Fruit fly (Drosophila melanogaster) whole organism, embryonic: ENCODE data around the gene asl.
A peak's percentile ranks its signal among the peaks of the same experiment; 100 is the strongest.

Experiments
- Awh ChIP-seq: fragments of 200-800 bp; sonication (Bioruptor generic); IDR thresholded peaks from 2 replicates; pipeline ENCODE4, ENCODE4 v1.3.6; 2022; ENCODE audit warnings: missing biosample characterization, missing genetic modification characterization
- Bdp1 ChIP-seq: fragments of 200-800 bp; sonication (Bioruptor generic); optimal IDR thresholded peaks from 3 replicates; lab custom pipeline; 2016; ENCODE audit warnings: missing biosample characterization, missing genetic modification characterization
- Bgb ChIP-seq: fragments of 200-800 bp; sonication (Bioruptor generic); IDR thresholded peaks from 2 replicates; pipeline ENCODE4 v1.3.6; 2022; ENCODE audit warnings: missing biosample characterization, missing genetic modification characterization; ENCODE audit not compliant: partially characterized antibody
- CG10147 ChIP-seq: fragments of 200-800 bp; sonication (Bioruptor generic); optimal IDR thresholded peaks from 2 replicates; lab custom pipeline; 2019; ENCODE audit warnings: missing biosample characterization, mild to moderate bottlenecking, missing genetic modification characterization, moderate library complexity
- CG12071 ChIP-seq: fragments of 200-800 bp; sonication (Bioruptor generic); optimal IDR thresholded peaks from 3 replicates; lab custom pipeline; 2018; ENCODE audit warnings: missing biosample characterization, mild to moderate bottlenecking, missing genetic modification characterization
- CG12236 ChIP-seq: fragments of 200-800 bp; sonication (Bioruptor generic); optimal IDR thresholded peaks from 2 replicates; lab custom pipeline; 2016; ENCODE audit warnings: missing biosample characterization, missing genetic modification characterization
- CG13424 ChIP-seq: fragments of 200-800 bp; sonication (Bioruptor generic); optimal IDR thresholded peaks from 2 replicates; lab custom pipeline; 2019; ENCODE audit warnings: missing biosample characterization, mild to moderate bottlenecking, missing genetic modification characterization, moderate library complexity
- CG13775 ChIP-seq: fragments of 200-800 bp; sonication (Bioruptor generic); optimal IDR thresholded peaks from 3 replicates; lab custom pipeline; 2017; ENCODE audit warnings: missing biosample characterization, mild to moderate bottlenecking, missing genetic modification characterization
- CG15514 ChIP-seq: fragments of 200-800 bp; sonication (Bioruptor generic); optimal IDR thresholded peaks from 3 replicates; lab custom pipeline; 2017; ENCODE audit warnings: missing biosample characterization, missing genetic modification characterization, mild to moderate bottlenecking, moderate library complexity, missing genetic modification reagents
- CG16779 ChIP-seq: fragments of 200-800 bp; sonication (Bioruptor generic); IDR thresholded peaks from 2 replicates; pipeline ENCODE4 v1.3.6; 2022; ENCODE audit warnings: missing biosample characterization, missing genetic modification characterization
- CG17359 ChIP-seq: fragments of 200-800 bp; sonication (Bioruptor generic); optimal IDR thresholded peaks from 3 replicates; lab custom pipeline; 2018; ENCODE audit warnings: missing biosample characterization, mild to moderate bottlenecking, missing genetic modification characterization, moderate library complexity
- CG18476 ChIP-seq: fragments of 200-800 bp; sonication (Bioruptor generic); optimal IDR thresholded peaks from 2 replicates; lab custom pipeline; 2016; ENCODE audit warnings: missing biosample characterization, mild to moderate bottlenecking, missing genetic modification characterization
- CG18764 ChIP-seq: fragments of 200-800 bp; sonication (Bioruptor generic); optimal IDR thresholded peaks from 3 replicates; lab custom pipeline; 2016; ENCODE audit warnings: missing biosample characterization, missing genetic modification characterization
- CG31365 ChIP-seq: fragments of 200-800 bp; sonication (Bioruptor generic); optimal IDR thresholded peaks from 2 replicates; lab custom pipeline; 2018; ENCODE audit warnings: missing biosample characterization, mild to moderate bottlenecking, missing genetic modification characterization
- CG31441 ChIP-seq: fragments of 200-800 bp; sonication (Bioruptor generic); IDR thresholded peaks from 2 replicates; pipeline ENCODE4 v1.3.6; 2022; ENCODE audit warnings: missing biosample characterization, missing genetic modification characterization
- CG3281 ChIP-seq: fragments of 200-800 bp; sonication (Bioruptor generic); optimal IDR thresholded peaks from 3 replicates; lab custom pipeline; 2017; ENCODE audit warnings: missing biosample characterization, mild to moderate bottlenecking, missing genetic modification characterization
- CG33557 ChIP-seq: fragments of 200-800 bp; sonication (Bioruptor generic); optimal IDR thresholded peaks from 2 replicates; lab custom pipeline; 2019; ENCODE audit warnings: missing biosample characterization, mild to moderate bottlenecking, missing genetic modification characterization, moderate library complexity
- CG4328 ChIP-seq: fragments of 200-800 bp; sonication (Bioruptor generic); optimal IDR thresholded peaks from 3 replicates; lab custom pipeline; 2017; ENCODE audit warnings: missing biosample characterization, missing genetic modification reagents, missing genetic modification characterization
- CG5245 ChIP-seq: fragments of 200-800 bp; sonication (Bioruptor generic); optimal IDR thresholded peaks from 3 replicates; lab custom pipeline; 2016; ENCODE audit warnings: missing biosample characterization, missing genetic modification characterization
- CG5953 ChIP-seq: fragments of 200-800 bp; sonication (Bioruptor generic); IDR thresholded peaks from 2 replicates; pipeline ENCODE4 v1.3.6; 2022; ENCODE audit warnings: missing biosample characterization, missing genetic modification characterization
- CG6175 ChIP-seq: fragments of 200-800 bp; sonication (Bioruptor generic); IDR thresholded peaks from 3 replicates; pipeline ENCODE4 v1.3.6; 2022; ENCODE audit warnings: missing biosample characterization, missing genetic modification characterization
- CG6689 ChIP-seq: fragments of 200-800 bp; sonication (Bioruptor generic); IDR thresholded peaks from 2 replicates; pipeline ENCODE4 v1.3.6; 2022; ENCODE audit warnings: missing biosample characterization, missing genetic modification characterization
- CG6854 ChIP-seq: fragments of 200-800 bp; sonication (Bioruptor generic); optimal IDR thresholded peaks from 3 replicates; lab custom pipeline; 2017; ENCODE audit warnings: missing biosample characterization, mild to moderate bottlenecking, missing genetic modification characterization
- CG7556 ChIP-seq: fragments of 200-800 bp; sonication (Bioruptor generic); optimal IDR thresholded peaks from 2 replicates; lab custom pipeline; 2017; ENCODE audit warnings: missing biosample characterization, mild to moderate bottlenecking, missing genetic modification characterization
- D19A ChIP-seq: fragments of 200-800 bp; optimal IDR thresholded peaks from 3 replicates; lab custom pipeline; 2019; ENCODE audit warnings: missing biosample characterization, mild to moderate bottlenecking, missing genetic modification characterization, moderate library complexity
- E2f1 ChIP-seq: fragments of 200-800 bp; sonication (Bioruptor generic); IDR thresholded peaks from 2 replicates; pipeline ENCODE4 v1.3.6; 2022; ENCODE audit warnings: missing biosample characterization, missing genetic modification characterization
- Hr51 ChIP-seq, 2 experiments: fragments of 200-800 bp; sonication (Bioruptor generic); optimal IDR thresholded peaks; 2 replicates in 1 of 2; 3 replicates in 1 of 2; lab custom pipeline; 2016 to 2018; ENCODE audit warnings: missing biosample characterization in 2 of 2, missing genetic modification characterization in 2 of 2, mild to moderate bottlenecking in 1 of 2, moderate library complexity in 1 of 2
- Kr ChIP-seq: fragments of 200-800 bp; sonication (Bioruptor generic); optimal IDR thresholded peaks from 2 replicates; lab custom pipeline; 2017; ENCODE audit warnings: missing biosample characterization, mild to moderate bottlenecking, missing genetic modification characterization
- Mad ChIP-seq: fragments of 200-800 bp; sonication (Bioruptor generic); optimal IDR thresholded peaks from 2 replicates; lab custom pipeline; 2016; ENCODE audit warnings: missing biosample characterization, missing genetic modification characterization
- NFAT ChIP-seq: fragments of 200-800 bp; sonication (Bioruptor generic); IDR thresholded peaks from 2 replicates; pipeline ENCODE4 v1.3.6; 2022; ENCODE audit warnings: missing biosample characterization, missing genetic modification characterization
- Nf-YA ChIP-seq: fragments of 200-800 bp; sonication (Bioruptor generic); IDR thresholded peaks from 2 replicates; pipeline ENCODE4 v1.3.6; 2022; ENCODE audit warnings: missing biosample characterization, missing genetic modification characterization
- Pdp1 ChIP-seq, 2 experiments: fragments of 200-800 bp; sonication (Bioruptor generic); optimal IDR thresholded peaks; 3 replicates each; lab custom pipeline; 2016; ENCODE audit warnings: missing biosample characterization in 2 of 2, missing genetic modification characterization in 2 of 2, mild to moderate bottlenecking in 1 of 2, moderate library complexity in 1 of 2
- Sry-β ChIP-seq: fragments of 200-800 bp; sonication (Bioruptor generic); optimal IDR thresholded peaks from 2 replicates; lab custom pipeline; 2018; ENCODE audit warnings: missing biosample characterization, mild to moderate bottlenecking, missing genetic modification characterization, moderate library complexity
- Ssrp ChIP-seq: fragments of 200-800 bp; sonication (Bioruptor generic); optimal IDR thresholded peaks from 2 replicates; lab custom pipeline; 2018; ENCODE audit warnings: missing biosample characterization, mild to moderate bottlenecking, missing genetic modification characterization, moderate library complexity
- Xrp1 ChIP-seq: fragments of 200-800 bp; sonication (Bioruptor generic); IDR thresholded peaks from 2 replicates; pipeline ENCODE4 v1.3.6; 2022; ENCODE audit warnings: missing biosample characterization, missing genetic modification characterization
- cato ChIP-seq: fragments of 200-800 bp; sonication (Bioruptor generic); optimal IDR thresholded peaks from 2 replicates; lab custom pipeline; 2016; ENCODE audit warnings: missing biosample characterization, missing genetic modification characterization, borderline replicate concordance
- cg ChIP-seq: fragments of 200-800 bp; sonication (Bioruptor generic); optimal IDR thresholded peaks from 3 replicates; lab custom pipeline; 2019; ENCODE audit warnings: missing biosample characterization, mild to moderate bottlenecking, missing genetic modification characterization, moderate library complexity
- dm ChIP-seq: fragments of 200-800 bp; sonication (Bioruptor generic); optimal IDR thresholded peaks from 3 replicates; lab custom pipeline; 2016; ENCODE audit warnings: missing biosample characterization, missing genetic modification characterization
- dmrt11E ChIP-seq: fragments of 200-800 bp; sonication (Bioruptor generic); optimal IDR thresholded peaks from 3 replicates; lab custom pipeline; 2018; ENCODE audit warnings: missing biosample characterization, mild to moderate bottlenecking, missing genetic modification characterization, moderate library complexity
- fd64A ChIP-seq: fragments of 200-800 bp; sonication (Bioruptor generic); optimal IDR thresholded peaks from 3 replicates; lab custom pipeline; 2018; ENCODE audit warnings: missing biosample characterization, mild to moderate bottlenecking, missing genetic modification characterization
- fd96Cb ChIP-seq: fragments of 200-800 bp; sonication (Bioruptor generic); optimal IDR thresholded peaks from 2 replicates; lab custom pipeline; 2018; ENCODE audit warnings: missing biosample characterization, mild to moderate bottlenecking, missing genetic modification characterization, moderate library complexity
- h ChIP-seq: fragments of >200 bp; optimal IDR thresholded peaks from 2 replicates; lab custom pipeline; 2017
- lilli ChIP-seq: fragments of 200-800 bp; sonication (Bioruptor generic); optimal IDR thresholded peaks from 3 replicates; lab custom pipeline; 2016; ENCODE audit warnings: missing biosample characterization, missing genetic modification characterization
- peb ChIP-seq: fragments of 200-800 bp; sonication (Bioruptor generic); IDR thresholded peaks from 2 replicates; pipeline ENCODE4 v1.3.6; 2022; ENCODE audit warnings: missing biosample characterization, missing genetic modification characterization
- prd ChIP-seq, 3 experiments: fragments of >200 bp in 2 of 3; fragments of 200-800 bp in 1 of 3; sonication (Bioruptor generic) in 1 of 3; optimal IDR thresholded peaks in 2 of 3; IDR thresholded peaks in 1 of 3; 2 replicates in 2 of 3; 3 replicates in 1 of 3; pipeline versions ENCODE4 v1.3.6 to Lab custom; 2017 to 2022; ENCODE audit warnings: missing biosample characterization in 1 of 3, missing genetic modification characterization in 1 of 3
- stc ChIP-seq: fragments of 200-800 bp; sonication (Bioruptor generic); IDR thresholded peaks from 2 replicates; pipeline ENCODE4 v1.3.6; 2022; ENCODE audit warnings: missing biosample characterization, missing genetic modification characterization
- trem ChIP-seq: fragments of 200-800 bp; optimal IDR thresholded peaks from 3 replicates; lab custom pipeline; 2019; ENCODE audit warnings: missing biosample characterization, mild to moderate bottlenecking, missing genetic modification characterization, moderate library complexity
- twi ChIP-seq: fragments of 200-800 bp; optimal IDR thresholded peaks from 2 replicates; lab custom pipeline; 2019; ENCODE audit warnings: missing biosample characterization, mild to moderate bottlenecking, missing genetic modification characterization, moderate library complexity
- wor ChIP-seq: fragments of 200-800 bp; sonication (Bioruptor generic); IDR thresholded peaks from 2 replicates; pipeline ENCODE4 v1.3.6; 2022; ENCODE audit warnings: missing biosample characterization, missing genetic modification characterization
- zen2 ChIP-seq: fragments of 200-800 bp; sonication (Bioruptor generic); IDR thresholded peaks from 3 replicates; pipeline ENCODE4 v1.3.6; 2022; ENCODE audit warnings: missing biosample characterization, missing genetic modification characterization; ENCODE audit not compliant: partially characterized antibody

asl gene

DNA sequence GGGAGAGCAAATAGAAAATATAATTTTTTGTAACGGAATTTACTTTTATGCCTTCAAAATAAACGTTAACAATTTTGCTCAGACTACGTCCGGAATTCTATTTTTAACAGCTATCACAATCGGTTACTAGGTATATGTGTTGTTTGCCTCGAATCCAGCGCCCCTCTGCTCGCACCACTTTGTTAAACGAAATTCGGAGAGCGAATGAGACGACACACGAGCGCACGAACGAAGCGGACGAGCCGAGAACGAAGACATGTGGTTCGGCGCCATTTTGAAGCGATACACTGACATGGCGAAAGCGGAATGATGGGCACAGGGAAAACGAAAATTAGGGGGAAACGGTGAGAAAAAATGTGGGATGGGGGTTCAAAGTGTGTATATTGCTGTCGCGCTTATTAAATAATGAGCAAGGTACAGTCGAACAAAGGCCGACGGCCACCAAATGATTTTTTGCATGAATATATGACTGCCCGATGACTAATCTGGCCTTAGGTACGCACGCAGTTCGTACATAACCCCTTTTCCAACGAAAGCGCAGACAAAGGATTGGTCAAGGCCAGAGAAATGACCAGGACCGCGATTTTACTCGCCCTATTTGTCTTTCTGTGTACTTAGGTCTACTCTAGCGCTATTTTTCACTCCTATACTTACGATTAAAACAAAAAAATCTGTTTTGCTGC, 5.8 kb downstream of the asl start (continued):
- peak; percentile 42 for TF ChIP-seq twi (tag; lab: Kevin White, UChicago)
- TF ChIP-seq h (lab: Kevin White, UChicago) = no peak
- no peak for TF ChIP-seq Ssrp (tag; lab: Kevin White, UChicago)
- no peak for TF ChIP-seq prd (optimal IDR thresholded peaks at IDR 0.05; lab: Kevin White, UChicago)
- no peak for TF ChIP-seq prd (GFP tag; IDR thresholded peaks at IDR 0.05; lab: Robert Waterston, UW)
- no peak for TF ChIP-seq CG10147 (GFP tag; lab: Kevin White, UChicago)
- TF ChIP-seq Bgb (GFP tag; lab: Robert Waterston, UW) = no peak
- TF ChIP-seq CG4328 (GFP tag; lab: Kevin White, UChicago) = peak; percentile 2
- TF ChIP-seq CG17359 = no peak
- no peak for TF ChIP-seq CG18764 (GFP tag; lab: Kevin White, UChicago)
- TF ChIP-seq CG12071 (GFP tag; lab: Kevin White, UChicago) = no peak
- no peak for TF ChIP-seq trem (tag; lab: Kevin White, UChicago)
- no peak for TF ChIP-seq CG13775 (GFP tag; lab: Kevin White, UChicago)
- TF ChIP-seq Kr (GFP tag; lab: Kevin White, UChicago) = no peak
- TF ChIP-seq dm (GFP tag; lab: Kevin White, UChicago) = peak; percentile 95
- peak; percentile 39 for TF ChIP-seq CG15514 (GFP tag; lab: Kevin White, UChicago)
- no peak for TF ChIP-seq CG5953 (GFP tag; lab: Robert Waterston, UW)
- no peak for TF ChIP-seq CG5245 (GFP tag; lab: Kevin White, UChicago)
- no peak for TF ChIP-seq peb (GFP tag; lab: Robert Waterston, UW)
- no peak for TF ChIP-seq Sry-β (GFP tag; lab: Kevin White, UChicago)
- TF ChIP-seq Hr51 (GFP tag; optimal IDR thresholded peaks at IDR 0.05; lab: Kevin White, UChicago) = no peak
- TF ChIP-seq E2f1 (GFP tag; lab: Robert Waterston, UW) = no peak
- no peak for TF ChIP-seq D19A
- no peak for TF ChIP-seq Xrp1 (GFP tag; lab: Robert Waterston, UW)
- TF ChIP-seq CG6854 (GFP tag; lab: Kevin White, UChicago) = no peak
- no peak for TF ChIP-seq NFAT (GFP tag; lab: Robert Waterston, UW)
- TF ChIP-seq lilli = peak; percentile 25
- peak; percentile 47 for TF ChIP-seq cg
- TF ChIP-seq CG3281 = no peak
- no peak for TF ChIP-seq dmrt11E
- no peak for TF ChIP-seq CG12236 (GFP tag; lab: Kevin White, UChicago)
- TF ChIP-seq wor (GFP tag; lab: Robert Waterston, UW) = no peak
- no peak for TF ChIP-seq Awh
- TF ChIP-seq stc (GFP tag; lab: Robert Waterston, UW) = no peak
- TF ChIP-seq fd64A = no peak
- no peak for TF ChIP-seq cato (GFP tag; lab: Kevin White, UChicago)
- no peak for TF ChIP-seq Bdp1 (GFP tag; lab: Kevin White, UChicago)
- no peak for TF ChIP-seq CG18476 (GFP tag; lab: Kevin White, UChicago)
- TF ChIP-seq Nf-YA = no peak
- no peak for TF ChIP-seq zen2
- TF ChIP-seq CG33557 = peak; percentile 18
- no peak for TF ChIP-seq CG6689
- no peak for TF ChIP-seq CG31441 (GFP tag; lab: Robert Waterston, UW)
- TF ChIP-seq CG13424 (tag; lab: Kevin White, UChicago) = no peak
- TF ChIP-seq Mad (GFP tag; lab: Kevin White, UChicago) = no peak
- no peak for TF ChIP-seq CG7556 (GFP tag; lab: Kevin White, UChicago)
- no peak for TF ChIP-seq CG31365
- TF ChIP-seq fd96Cb (tag; lab: Kevin White, UChicago) = no peak
- peak in 1 of 2 experiments; percentile 82 for TF ChIP-seq Pdp1 (GFP tag; optimal IDR thresholded peaks at IDR 0.05; lab: Kevin White, UChicago)
- no peak for TF ChIP-seq CG6175
- TF ChIP-seq CG16779 = no peak
